Fruit fly (Drosophila melanogaster) whole organism, embryonic: ENCODE measurements around the gene CG17803.

ENCODE experiments used
- Antp ChIP-seq: fragments of 200-800 bp; sonication (Bioruptor generic); optimal IDR thresholded peaks from 3 replicates; lab custom pipeline; 2016; ENCODE audit warnings: missing biosample characterization, missing genetic modification characterization
- CG12104 ChIP-seq: fragments of 200-800 bp; sonication (Bioruptor generic); optimal IDR thresholded peaks from 3 replicates; lab custom pipeline; 2016; ENCODE audit warnings: missing biosample characterization, missing genetic modification characterization
- CG12155 ChIP-seq: fragments of 200-800 bp; sonication (Bioruptor generic); optimal IDR thresholded peaks from 3 replicates; lab custom pipeline; 2016; ENCODE audit warnings: missing biosample characterization, missing genetic modification characterization
- CG12659 ChIP-seq: fragments of 200-800 bp; sonication (Bioruptor generic); optimal IDR thresholded peaks from 3 replicates; lab custom pipeline; 2017; ENCODE audit warnings: mild to moderate bottlenecking, missing biosample characterization, missing genetic modification reagents, missing genetic modification characterization
- CG13775 ChIP-seq: fragments of 200-800 bp; sonication (Bioruptor generic); optimal IDR thresholded peaks from 3 replicates; lab custom pipeline; 2017; ENCODE audit warnings: missing biosample characterization, mild to moderate bottlenecking, missing genetic modification characterization
- CG14050 ChIP-seq: fragments of 200-800 bp; sonication (Bioruptor generic); IDR thresholded peaks from 3 replicates; pipeline ENCODE4 v1.3.6; 2022; ENCODE audit warnings: missing biosample characterization, missing genetic modification characterization
- CG14441 ChIP-seq: fragments of 200-800 bp; sonication (Bioruptor generic); IDR thresholded peaks from 2 replicates; pipeline ENCODE4 v1.3.6; 2022; ENCODE audit warnings: missing biosample characterization, missing genetic modification characterization
- CG14710 ChIP-seq: fragments of 200-800 bp; sonication (Bioruptor generic); optimal IDR thresholded peaks from 3 replicates; lab custom pipeline; 2019; ENCODE audit warnings: missing biosample characterization, mild to moderate bottlenecking, missing genetic modification characterization, moderate library complexity
- CG15514 ChIP-seq: fragments of 200-800 bp; sonication (Bioruptor generic); optimal IDR thresholded peaks from 3 replicates; lab custom pipeline; 2017; ENCODE audit warnings: missing biosample characterization, missing genetic modification characterization, mild to moderate bottlenecking, moderate library complexity, missing genetic modification reagents
- CG1602 ChIP-seq: fragments of 200-800 bp; sonication (Bioruptor generic); optimal IDR thresholded peaks from 3 replicates; lab custom pipeline; 2016; ENCODE audit warnings: missing biosample characterization, missing genetic modification characterization
- CG17829 ChIP-seq: fragments of 200-800 bp; optimal IDR thresholded peaks from 2 replicates; lab custom pipeline; 2019; ENCODE audit warnings: missing biosample characterization, mild to moderate bottlenecking, missing genetic modification characterization, moderate library complexity
- CG1792 ChIP-seq: fragments of 200-800 bp; sonication (Bioruptor generic); optimal IDR thresholded peaks from 2 replicates; lab custom pipeline; 2016; ENCODE audit warnings: missing biosample characterization, missing genetic modification characterization
- CG18599 ChIP-seq: fragments of 200-800 bp; sonication (Bioruptor generic); optimal IDR thresholded peaks from 3 replicates; lab custom pipeline; 2017; ENCODE audit warnings: missing biosample characterization, missing genetic modification characterization, mild to moderate bottlenecking, moderate library complexity, missing genetic modification reagents
- CG18764 ChIP-seq: fragments of 200-800 bp; sonication (Bioruptor generic); optimal IDR thresholded peaks from 3 replicates; lab custom pipeline; 2016; ENCODE audit warnings: missing biosample characterization, missing genetic modification characterization
- CG2116 ChIP-seq: fragments of 200-800 bp; sonication (Bioruptor generic); optimal IDR thresholded peaks from 3 replicates; lab custom pipeline; 2018; ENCODE audit warnings: missing biosample characterization, mild to moderate bottlenecking, missing genetic modification characterization
- CG31224 ChIP-seq: fragments of 200-800 bp; sonication (Bioruptor generic); IDR thresholded peaks from 2 replicates; pipeline ENCODE4 v1.3.6; 2022; ENCODE audit warnings: missing biosample characterization, missing genetic modification characterization
- CG31441 ChIP-seq: fragments of 200-800 bp; sonication (Bioruptor generic); IDR thresholded peaks from 2 replicates; pipeline ENCODE4 v1.3.6; 2022; ENCODE audit warnings: missing biosample characterization, missing genetic modification characterization
- CG34422 ChIP-seq: fragments of 200-800 bp; sonication (Bioruptor generic); IDR thresholded peaks from 3 replicates; pipeline ENCODE4 v1.3.6; 2022; ENCODE audit warnings: missing biosample characterization, missing genetic modification characterization
- CG4820 ChIP-seq: fragments of 200-800 bp; sonication (Bioruptor generic); optimal IDR thresholded peaks from 3 replicates; lab custom pipeline; 2016; ENCODE audit warnings: missing biosample characterization, missing genetic modification characterization
- CG6765 ChIP-seq: fragments of 200-800 bp; sonication (Bioruptor generic); optimal IDR thresholded peaks from 3 replicates; lab custom pipeline; 2017; ENCODE audit warnings: missing biosample characterization, mild to moderate bottlenecking, missing genetic modification characterization
- CG9609 ChIP-seq: fragments of 200-800 bp; sonication (Bioruptor generic); optimal IDR thresholded peaks from 3 replicates; lab custom pipeline; 2016; ENCODE audit warnings: missing biosample characterization, missing genetic modification characterization
- CHES-1-like ChIP-seq: fragments of 200-800 bp; sonication (Bioruptor generic); optimal IDR thresholded peaks from 2 replicates; lab custom pipeline; 2016; ENCODE audit warnings: missing biosample characterization, missing genetic modification characterization
- D19A ChIP-seq: fragments of 200-800 bp; optimal IDR thresholded peaks from 3 replicates; lab custom pipeline; 2019; ENCODE audit warnings: missing biosample characterization, mild to moderate bottlenecking, missing genetic modification characterization, moderate library complexity
- Hr78 ChIP-seq, 2 experiments: fragments of 200-800 bp in 1 of 2; fragments of >200 bp in 1 of 2; sonication (Bioruptor generic) in 1 of 2; optimal IDR thresholded peaks; 2 replicates each; lab custom pipeline; 2017 to 2019; ENCODE audit warnings: missing biosample characterization in 2 of 2, missing genetic modification characterization in 2 of 2, mild to moderate bottlenecking in 1 of 2, moderate library complexity in 1 of 2
- MBD-R2 ChIP-seq: fragments of 200-800 bp; sonication (Bioruptor generic); IDR thresholded peaks from 2 replicates; pipeline ENCODE4 v1.3.6; 2022; ENCODE audit warnings: missing biosample characterization, missing genetic modification characterization
- MTF-1 ChIP-seq: fragments of 200-800 bp; sonication (Bioruptor generic); optimal IDR thresholded peaks from 2 replicates; lab custom pipeline; 2018; ENCODE audit warnings: missing biosample characterization, mild to moderate bottlenecking, missing genetic modification characterization, borderline replicate concordance
- Myb ChIP-seq: fragments of 200-800 bp; sonication (Bioruptor generic); optimal IDR thresholded peaks from 2 replicates; lab custom pipeline; 2016; ENCODE audit warnings: missing biosample characterization, missing genetic modification characterization
- Optix ChIP-seq: fragments of 200-800 bp; sonication (Bioruptor generic); IDR thresholded peaks from 3 replicates; pipeline ENCODE4 v1.3.6; 2022; ENCODE audit warnings: missing biosample characterization, missing genetic modification characterization
- Xrp1 ChIP-seq: fragments of 200-800 bp; sonication (Bioruptor generic); IDR thresholded peaks from 2 replicates; pipeline ENCODE4 v1.3.6; 2022; ENCODE audit warnings: missing biosample characterization, missing genetic modification characterization
- br ChIP-seq: fragments of >200 bp; optimal IDR thresholded peaks from 2 replicates; lab custom pipeline; 2017
- caup ChIP-seq: fragments of 200-800 bp; sonication (Bioruptor generic); optimal IDR thresholded peaks from 3 replicates; lab custom pipeline; 2017; ENCODE audit warnings: missing biosample characterization, mild to moderate bottlenecking, missing genetic modification characterization, moderate library complexity; ENCODE audit not compliant: severe bottlenecking
- chn ChIP-seq: fragments of 200-800 bp; sonication (Bioruptor generic); optimal IDR thresholded peaks from 2 replicates; lab custom pipeline; 2016; ENCODE audit warnings: missing biosample characterization, missing genetic modification characterization
- dmrt99B ChIP-seq: fragments of 200-800 bp; sonication (Bioruptor generic); optimal IDR thresholded peaks from 2 replicates; lab custom pipeline; 2018; ENCODE audit warnings: missing biosample characterization, mild to moderate bottlenecking, missing genetic modification characterization, moderate library complexity
- exex ChIP-seq: fragments of 200-800 bp; sonication (Bioruptor generic); optimal IDR thresholded peaks from 4 replicates; lab custom pipeline; 2018; ENCODE audit warnings: missing biosample characterization, mild to moderate bottlenecking, missing genetic modification characterization, moderate library complexity
- gsb ChIP-seq: fragments of 200-800 bp; sonication (Bioruptor generic); IDR thresholded peaks from 2 replicates; pipeline ENCODE4 v1.3.6; 2022; ENCODE audit warnings: missing biosample characterization, missing genetic modification characterization
- hb ChIP-seq: fragments of 200-800 bp; sonication (Bioruptor generic); IDR thresholded peaks from 3 replicates; pipeline ENCODE4 v1.3.6; 2022; ENCODE audit warnings: missing biosample characterization, missing genetic modification characterization; ENCODE audit not compliant: partially characterized antibody
- klu ChIP-seq: fragments of 200-800 bp; sonication (Bioruptor generic); IDR thresholded peaks from 2 replicates; pipeline ENCODE4 v1.3.6; 2022; ENCODE audit warnings: missing biosample characterization, missing genetic modification characterization
- knrl ChIP-seq: fragments of 200-800 bp; sonication (Bioruptor generic); IDR thresholded peaks from 3 replicates; pipeline ENCODE4 v1.3.6; 2022; ENCODE audit warnings: missing biosample characterization, missing genetic modification characterization; ENCODE audit not compliant: partially characterized antibody
- mam ChIP-seq: fragments of 200-800 bp; sonication (Bioruptor generic); optimal IDR thresholded peaks from 3 replicates; lab custom pipeline; 2016; ENCODE audit warnings: missing biosample characterization, missing genetic modification characterization
- oc ChIP-seq: fragments of 200-800 bp; sonication (Bioruptor generic); optimal IDR thresholded peaks from 2 replicates; lab custom pipeline; 2018; ENCODE audit warnings: missing biosample characterization, mild to moderate bottlenecking, missing genetic modification characterization, moderate library complexity
- odd ChIP-seq: fragments of 200-800 bp; sonication (Bioruptor generic); optimal IDR thresholded peaks from 2 replicates; lab custom pipeline; 2017; ENCODE audit warnings: missing biosample characterization, mild to moderate bottlenecking, missing genetic modification characterization
- org-1 ChIP-seq: fragments of 200-800 bp; sonication (Bioruptor generic); optimal IDR thresholded peaks from 2 replicates; lab custom pipeline; 2017; ENCODE audit warnings: missing biosample characterization, missing genetic modification characterization
- pho ChIP-seq: fragments of 200-800 bp; sonication (Bioruptor generic); optimal IDR thresholded peaks from 2 replicates; lab custom pipeline; 2016; ENCODE audit warnings: missing biosample characterization, missing genetic modification characterization
- phol ChIP-seq: fragments of 200-800 bp; sonication (Bioruptor generic); optimal IDR thresholded peaks from 3 replicates; lab custom pipeline; 2018; ENCODE audit warnings: missing biosample characterization, mild to moderate bottlenecking, missing genetic modification characterization, moderate library complexity
- pnt ChIP-seq: fragments of 200-800 bp; sonication (Bioruptor generic); optimal IDR thresholded peaks from 3 replicates; lab custom pipeline; 2016; ENCODE audit warnings: missing biosample characterization, missing genetic modification characterization
- scrt ChIP-seq: fragments of 200-800 bp; sonication (Bioruptor generic); optimal IDR thresholded peaks from 2 replicates; lab custom pipeline; 2018; ENCODE audit warnings: missing biosample characterization, mild to moderate bottlenecking, missing genetic modification characterization, moderate library complexity
- sens ChIP-seq: fragments of 200-800 bp; sonication (Bioruptor generic); peaks from one replicate; lab custom pipeline; 2016; ENCODE audit warnings: missing biosample characterization, missing genetic modification characterization
- sqz ChIP-seq: fragments of 200-800 bp; sonication (Bioruptor generic); optimal IDR thresholded peaks from 3 replicates; lab custom pipeline; 2018; ENCODE audit warnings: missing biosample characterization, mild to moderate bottlenecking, missing genetic modification characterization
- stc ChIP-seq: fragments of 200-800 bp; sonication (Bioruptor generic); IDR thresholded peaks from 2 replicates; pipeline ENCODE4 v1.3.6; 2022; ENCODE audit warnings: missing biosample characterization, missing genetic modification characterization
- tin ChIP-seq: fragments of 200-800 bp; sonication (Bioruptor generic); optimal IDR thresholded peaks from 3 replicates; lab custom pipeline; 2016; ENCODE audit warnings: missing biosample characterization, missing genetic modification characterization
- trem ChIP-seq: fragments of 200-800 bp; optimal IDR thresholded peaks from 3 replicates; lab custom pipeline; 2019; ENCODE audit warnings: missing biosample characterization, mild to moderate bottlenecking, missing genetic modification characterization, moderate library complexity
- zfh2 ChIP-seq: fragments of 200-800 bp; sonication (Bioruptor generic); optimal IDR thresholded peaks from 2 replicates; lab custom pipeline; 2016; ENCODE audit warnings: missing biosample characterization, missing genetic modification characterization

The CG17803 gene

DNA sequence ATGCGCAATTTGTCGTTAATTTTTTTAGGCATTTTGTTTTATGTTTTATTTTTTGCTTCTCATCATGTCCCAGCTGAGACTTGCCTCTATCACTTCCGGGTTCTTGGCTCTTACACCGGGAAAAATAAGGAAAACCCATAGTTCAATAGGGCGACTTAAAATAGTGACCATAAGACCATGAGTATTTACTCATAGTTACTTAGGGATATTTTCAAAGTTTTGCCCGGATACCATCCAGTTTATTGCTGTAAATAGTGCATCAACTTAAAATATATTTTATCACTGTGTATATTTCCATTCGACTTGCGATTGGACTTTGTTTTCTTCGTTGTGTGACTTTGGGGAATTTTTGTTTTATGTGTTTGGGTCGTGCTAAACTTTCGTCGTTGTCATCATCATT is 17.5 kb upstream of the CG17803 start (continued):
- TF ChIP-seq pnt (GFP tag; lab: Kevin White, UChicago) = no peak
- no peak for TF ChIP-seq CG13775 (GFP tag; lab: Kevin White, UChicago)
- TF ChIP-seq hb (GFP tag; lab: Robert Waterston, UW) = no peak
- 0 out of 2 replicates have a peak, but pooled peaks have one; percentile 12 for TF ChIP-seq CG31441
- no peak for TF ChIP-seq zfh2
- no peak for TF ChIP-seq CG9609 (GFP tag; lab: Kevin White, UChicago)
- TF ChIP-seq CG17829 (tag; lab: Kevin White, UChicago) = no peak
- no peak for TF ChIP-seq Xrp1 (GFP tag; lab: Robert Waterston, UW)
- no peak for TF ChIP-seq scrt (GFP tag; lab: Kevin White, UChicago)
- no peak for TF ChIP-seq sens (GFP tag; lab: Kevin White, UChicago)
- TF ChIP-seq CG12155 = peak; percentile 5
- no peak for TF ChIP-seq MTF-1 (GFP tag; lab: Kevin White, UChicago)
- no peak for TF ChIP-seq CG2116 (GFP tag; lab: Kevin White, UChicago)
- TF ChIP-seq CG4820 (GFP tag; lab: Kevin White, UChicago) = no peak
- TF ChIP-seq CG18599 (GFP tag; lab: Kevin White, UChicago) = peak; percentile 19
- no peak for TF ChIP-seq CG14441 (GFP tag; lab: Robert Waterston, UW)
- no peak for TF ChIP-seq CG14050 (GFP tag; lab: Robert Waterston, UW)
- no peak for TF ChIP-seq CG1602
- peak; percentile 31 for TF ChIP-seq mam (GFP tag; lab: Kevin White, UChicago)
- no peak for TF ChIP-seq br
- no peak for TF ChIP-seq CG6765 (GFP tag; lab: Kevin White, UChicago)
- no peak for TF ChIP-seq Myb (GFP tag; lab: Kevin White, UChicago)
- no peak for TF ChIP-seq CG14710 (tag; lab: Kevin White, UChicago)
- peak; percentile 30 for TF ChIP-seq dmrt99B (tag; lab: Kevin White, UChicago)
- TF ChIP-seq caup (GFP tag; lab: Kevin White, UChicago) = no peak
- TF ChIP-seq knrl = no peak
- TF ChIP-seq phol = no peak
- TF ChIP-seq Antp (GFP tag; lab: Kevin White, UChicago) = no peak
- no peak for TF ChIP-seq Hr78 (GFP tag; optimal IDR thresholded peaks at IDR 0.05; lab: Kevin White, UChicago)
- no peak for TF ChIP-seq gsb (GFP tag; lab: Robert Waterston, UW)
- no peak for TF ChIP-seq CHES-1-like (GFP tag; lab: Kevin White, UChicago)
- TF ChIP-seq sqz (GFP tag; lab: Kevin White, UChicago) = no peak
- no peak for TF ChIP-seq trem
- no peak for TF ChIP-seq org-1 (GFP tag; lab: Kevin White, UChicago)
- TF ChIP-seq Optix = no peak
- no peak for TF ChIP-seq stc (GFP tag; lab: Robert Waterston, UW)
- TF ChIP-seq CG1792 (GFP tag; lab: Kevin White, UChicago) = no peak
- peak; percentile 0 for TF ChIP-seq pho (GFP tag; lab: Kevin White, UChicago)
- no peak for TF ChIP-seq odd (GFP tag; lab: Kevin White, UChicago)
- TF ChIP-seq CG31224 (GFP tag; lab: Robert Waterston, UW) = no peak
- TF ChIP-seq CG15514 (GFP tag; lab: Kevin White, UChicago) = no peak
- TF ChIP-seq klu (GFP tag; lab: Robert Waterston, UW) = no peak
- TF ChIP-seq CG34422 = no peak
- TF ChIP-seq exex = no peak
- peak; percentile 4 for TF ChIP-seq CG12659 (GFP tag; lab: Kevin White, UChicago)
- no peak for TF ChIP-seq CG18764 (GFP tag; lab: Kevin White, UChicago)
- TF ChIP-seq oc (tag; lab: Kevin White, UChicago) = no peak
- TF ChIP-seq D19A (tag; lab: Kevin White, UChicago) = no peak
- TF ChIP-seq MBD-R2 = no peak
- TF ChIP-seq tin (GFP tag; lab: Kevin White, UChicago) = no peak
- no peak for TF ChIP-seq CG12104 (GFP tag; lab: Kevin White, UChicago)
- TF ChIP-seq chn (GFP tag; lab: Kevin White, UChicago) = no peak
